Fruit fly (Drosophila melanogaster) whole organism, pupa: ENCODE measurements around the gene CG1635.

Experiments
- CG12605 ChIP-seq: fragments of 200-800 bp; sonication (Bioruptor generic); IDR thresholded peaks from 2 replicates; pipeline ENCODE4 v1.3.6; 2022; ENCODE audit warnings: missing biosample characterization, missing genetic modification characterization
- CG14655 ChIP-seq: fragments of 200-800 bp; sonication (Bioruptor generic); optimal IDR thresholded peaks from 3 replicates; lab custom pipeline; 2017; ENCODE audit warnings: mild to moderate bottlenecking, missing biosample characterization, missing genetic modification reagents, missing genetic modification characterization
- CG32121 ChIP-seq: fragments of 200-800 bp; sonication (Bioruptor generic); IDR thresholded peaks from 2 replicates; pipeline ENCODE4 v1.3.6; 2022; ENCODE audit warnings: missing biosample characterization, missing genetic modification characterization
- CG34367 ChIP-seq: fragments of 200-800 bp; sonication (Bioruptor generic); optimal IDR thresholded peaks from 2 replicates; lab custom pipeline; 2018; ENCODE audit warnings: missing biosample characterization, mild to moderate bottlenecking, missing genetic modification characterization
- CG4496 ChIP-seq: fragments of 200-800 bp; sonication (Bioruptor generic); IDR thresholded peaks from 3 replicates; pipeline ENCODE4 v1.3.6; 2022; ENCODE audit warnings: missing biosample characterization, missing genetic modification characterization
- CG9948 ChIP-seq: fragments of 200-800 bp; sonication (Bioruptor generic); optimal IDR thresholded peaks from 2 replicates; lab custom pipeline; 2018; ENCODE audit warnings: missing biosample characterization, mild to moderate bottlenecking, missing genetic modification characterization, moderate library complexity
- D1 ChIP-seq: fragments of 200-800 bp; sonication (Bioruptor generic); optimal IDR thresholded peaks from 2 replicates; lab custom pipeline; 2018; ENCODE audit warnings: missing biosample characterization, mild to moderate bottlenecking, missing genetic modification characterization, moderate library complexity
- EcR ChIP-seq: fragments of 200-800 bp; sonication (Bioruptor generic); optimal IDR thresholded peaks from 3 replicates; lab custom pipeline; 2019; ENCODE audit warnings: missing biosample characterization, missing genetic modification characterization, mild to moderate bottlenecking, moderate library complexity, missing genetic modification reagents
- Pif1A ChIP-seq: fragments of 200-800 bp; sonication (Bioruptor generic); optimal IDR thresholded peaks from 3 replicates; lab custom pipeline; 2016; ENCODE audit warnings: missing biosample characterization, missing genetic modification characterization
- Pif1B ChIP-seq: fragments of 200-800 bp; sonication (Bioruptor generic); optimal IDR thresholded peaks from 3 replicates; lab custom pipeline; 2016; ENCODE audit warnings: missing biosample characterization, missing genetic modification characterization
- fd96Ca ChIP-seq: fragments of 200-800 bp; sonication (Bioruptor generic); IDR thresholded peaks from 3 replicates; pipeline ENCODE4 v1.3.6; 2022; ENCODE audit warnings: missing biosample characterization, missing genetic modification characterization

DNA sequence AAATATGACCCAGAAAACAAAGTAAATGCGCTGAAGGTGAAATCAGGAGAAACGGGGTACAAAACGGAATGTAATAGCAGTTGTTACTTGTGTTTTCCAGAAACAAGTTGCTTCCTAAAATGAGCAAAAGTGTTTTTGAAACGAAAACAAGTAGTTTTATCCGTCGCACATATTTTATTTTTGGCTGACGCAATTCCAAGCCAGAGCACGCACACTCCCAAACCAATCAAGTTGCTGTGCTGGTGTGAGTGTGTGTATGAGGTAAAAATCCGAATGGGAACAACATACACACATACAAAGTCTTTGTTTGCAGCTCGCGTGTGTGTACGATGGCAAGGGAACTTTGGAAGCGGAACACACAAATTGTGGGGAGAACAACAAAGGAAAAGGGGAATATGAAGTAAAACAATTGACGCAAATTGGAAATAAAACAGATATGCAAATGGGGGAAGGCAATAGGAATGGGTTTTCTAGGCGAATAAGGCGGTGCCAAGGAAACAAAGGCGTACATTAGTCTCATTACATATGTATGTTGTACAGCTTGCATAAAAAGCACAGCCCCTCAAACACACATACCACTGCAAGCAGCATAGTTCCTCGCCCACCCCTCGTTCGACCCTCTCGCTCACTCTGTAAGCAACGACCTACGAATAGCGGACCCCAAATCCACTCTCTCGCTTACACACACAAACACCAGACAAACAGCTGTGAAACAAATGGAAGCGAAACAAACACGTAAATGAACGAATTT lies 20.1 kb downstream of the CG1635 start:
- TF ChIP-seq Pif1A (GFP tag; lab: Kevin White, UChicago): no peak
- TF ChIP-seq EcR (GFP tag; lab: Kevin White, UChicago): peak; percentile 36
- TF ChIP-seq fd96Ca (GFP tag; lab: Robert Waterston, UW): no peak
- TF ChIP-seq CG14655 (GFP tag; lab: Kevin White, UChicago): no peak
- TF ChIP-seq Pif1B (GFP tag; lab: Kevin White, UChicago): no peak
- TF ChIP-seq CG4496 (GFP tag; lab: Robert Waterston, UW): no peak
- no peak for TF ChIP-seq CG34367 (tag; lab: Kevin White, UChicago)
- TF ChIP-seq CG12605 (GFP tag; lab: Robert Waterston, UW): no peak
- TF ChIP-seq CG32121: no peak
- no peak for TF ChIP-seq CG9948 (tag; lab: Kevin White, UChicago)
- TF ChIP-seq D1: no peak
